Fruit fly (Drosophila melanogaster) whole organism: ENCODE data around the gene alt.

ENCODE experiments used
- CG8478 ChIP-seq: fragments of >200 bp; optimal IDR thresholded peaks from 2 replicates; lab custom pipeline; 2018; ENCODE audit warnings: inconsistent platforms
- psq ChIP-seq: fragments of >200 bp; optimal IDR thresholded peaks from 2 replicates; lab custom pipeline; 2017

DNA sequence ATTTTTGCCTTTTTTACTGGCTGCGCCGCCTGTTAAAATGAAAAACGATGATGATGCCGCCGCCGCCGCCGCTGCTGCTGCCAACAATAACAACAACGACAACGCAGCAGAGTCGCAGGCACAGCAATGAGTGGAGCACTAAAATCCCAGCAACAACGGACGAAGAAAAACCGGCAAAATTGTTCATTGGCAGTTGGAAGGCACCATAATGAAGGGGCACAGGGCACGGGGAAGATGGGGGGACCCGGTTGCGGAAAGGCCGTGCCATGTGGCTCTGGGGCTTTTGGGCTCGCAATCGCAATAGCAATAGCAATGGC lies 22.2 kb upstream of the alt start:
- TF ChIP-seq CG8478 (no peak), psq (lab: Kevin White, UChicago) (no peak)
